Fruit fly (Drosophila melanogaster) whole organism, wandering third instar larva: ENCODE measurements around the gene smash.
A peak's percentile ranks its signal among the peaks of the same experiment; 100 is the strongest.

Source experiments
- Abd-B ChIP-seq: fragments of >200 bp; optimal IDR thresholded peaks from 2 replicates; lab custom pipeline; 2017; ENCODE audit warnings: missing biosample characterization, missing genetic modification characterization
- CG32264 ChIP-seq: fragments of 200-800 bp; sonication (Bioruptor generic); optimal IDR thresholded peaks from 2 replicates; lab custom pipeline; 2016; ENCODE audit warnings: missing biosample characterization, missing genetic modification characterization
- CG9705 ChIP-seq: fragments of 200-800 bp; sonication (Bioruptor generic); optimal IDR thresholded peaks from 2 replicates; lab custom pipeline; 2018; ENCODE audit warnings: missing biosample characterization, mild to moderate bottlenecking, missing genetic modification characterization
- CrebA ChIP-seq: fragments of 200-800 bp; sonication (Bioruptor generic); optimal IDR thresholded peaks from 2 replicates; lab custom pipeline; 2016; ENCODE audit warnings: missing biosample characterization, mild to moderate bottlenecking, missing genetic modification characterization, borderline replicate concordance
- Dfd ChIP-seq: fragments of >200 bp; optimal IDR thresholded peaks from 2 replicates; lab custom pipeline; 2017; ENCODE audit warnings: missing biosample characterization, missing genetic modification characterization
- Dif ChIP-seq: fragments of 200-275, 200-300 bp; sonication (Bioruptor generic); optimal IDR thresholded peaks from 2 replicates; lab custom pipeline; 2018; ENCODE audit warnings: missing biosample characterization, missing genetic modification characterization; ENCODE audit not compliant: partially characterized antibody
- GATAd ChIP-seq: sonication (Bioruptor generic); optimal IDR thresholded peaks from 2 replicates; lab custom pipeline; 2016; ENCODE audit warnings: missing biosample characterization, missing genetic modification characterization
- HLH106 ChIP-seq: fragments of 200-800 bp; optimal IDR thresholded peaks from 3 replicates; lab custom pipeline; 2019; ENCODE audit warnings: missing biosample characterization, mild to moderate bottlenecking, missing genetic modification characterization, moderate library complexity
- Hnf4 ChIP-seq: fragments of 200-800 bp; sonication (Bioruptor generic); optimal IDR thresholded peaks from 2 replicates; lab custom pipeline; 2016; ENCODE audit warnings: missing biosample characterization, mild to moderate bottlenecking, missing genetic modification characterization
- Hr78 ChIP-seq: fragments of >200 bp; optimal IDR thresholded peaks from 2 replicates; lab custom pipeline; 2017; ENCODE audit warnings: missing biosample characterization, missing genetic modification characterization
- Hr83 ChIP-seq: fragments of 200-300 bp; sonication (Bioruptor generic); optimal IDR thresholded peaks from 2 replicates; lab custom pipeline; 2016; ENCODE audit warnings: missing biosample characterization, mild to moderate bottlenecking, missing genetic modification characterization, moderate library complexity; ENCODE audit not compliant: poor library complexity, severe bottlenecking
- Jra ChIP-seq: sonication (Bioruptor generic); optimal IDR thresholded peaks from 2 replicates; lab custom pipeline; 2016; ENCODE audit warnings: missing biosample characterization, missing genetic modification characterization
- Myc ChIP-seq: fragments of >200 bp; optimal IDR thresholded peaks from 2 replicates; lab custom pipeline; 2017
- OdsH ChIP-seq: fragments of 200-800 bp; sonication (Bioruptor generic); optimal IDR thresholded peaks from 2 replicates; lab custom pipeline; 2016; ENCODE audit warnings: missing biosample characterization, mild to moderate bottlenecking, missing genetic modification characterization
- Rel ChIP-seq, 2 experiments: fragments of 200-800 bp; sonication (Bioruptor generic) in 1 of 2; optimal IDR thresholded peaks; 2 replicates in 1 of 2; 3 replicates in 1 of 2; lab custom pipeline; 2016 to 2019; ENCODE audit warnings: mild to moderate bottlenecking in 2 of 2, missing biosample characterization in 2 of 2, missing genetic modification characterization in 2 of 2, moderate library complexity in 1 of 2
- Vsx2 ChIP-seq: fragments of 200-300, 225-300 bp; sonication (Bioruptor generic); optimal IDR thresholded peaks from 2 replicates; lab custom pipeline; 2018; ENCODE audit warnings: missing biosample characterization, missing genetic modification characterization; ENCODE audit not compliant: partially characterized antibody
- dl ChIP-seq, 2 experiments: fragments of 175-275, 200-275 bp in 1 of 2; fragments of 200-275 bp in 1 of 2; sonication (Bioruptor generic); optimal IDR thresholded peaks; lab custom pipeline; 2018; ENCODE audit warnings: mild to moderate bottlenecking in 2 of 2, missing biosample characterization in 2 of 2, missing genetic modification characterization in 2 of 2, moderate library complexity in 2 of 2; ENCODE audit not compliant: partially characterized antibody in 2 of 2, insufficient read depth in 1 of 2
- dmrt93B ChIP-seq: fragments of 200-800 bp; sonication (Bioruptor generic); optimal IDR thresholded peaks from 2 replicates; lab custom pipeline; 2018; ENCODE audit warnings: missing biosample characterization, mild to moderate bottlenecking, missing genetic modification characterization
- ey ChIP-seq: fragments of 200-800 bp; sonication (Bioruptor generic); optimal IDR thresholded peaks from 2 replicates; lab custom pipeline; 2016; ENCODE audit warnings: missing biosample characterization, missing genetic modification characterization
- foxo ChIP-seq, 2 experiments: fragments of 200-800 bp; sonication (Bioruptor generic); optimal IDR thresholded peaks; 2 replicates in 1 of 2; 3 replicates in 1 of 2; lab custom pipeline; 2016 to 2017; ENCODE audit warnings: missing biosample characterization in 2 of 2, missing genetic modification characterization in 2 of 2
- fru ChIP-seq: fragments of 200-800 bp; sonication (Bioruptor generic); optimal IDR thresholded peaks from 3 replicates; lab custom pipeline; 2016; ENCODE audit warnings: missing biosample characterization, mild to moderate bottlenecking, missing genetic modification characterization
- h ChIP-seq: fragments of 200-800 bp; sonication (Bioruptor generic); optimal IDR thresholded peaks from 3 replicates; lab custom pipeline; 2016; ENCODE audit warnings: missing biosample characterization, mild to moderate bottlenecking, missing genetic modification characterization
- jim ChIP-seq: fragments of 175-275, 200-325 bp; sonication (Bioruptor generic); optimal IDR thresholded peaks from 2 replicates; lab custom pipeline; 2016; ENCODE audit warnings: missing biosample characterization, mild to moderate bottlenecking, missing genetic modification characterization
- lola ChIP-seq: fragments of >200 bp; optimal IDR thresholded peaks from 2 replicates; lab custom pipeline; 2017; ENCODE audit warnings: missing biosample characterization, missing genetic modification characterization
- psq ChIP-seq: fragments of 200-800 bp; sonication (Bioruptor generic); optimal IDR thresholded peaks from 3 replicates; lab custom pipeline; 2017; ENCODE audit warnings: missing biosample characterization, mild to moderate bottlenecking, missing genetic modification characterization, moderate library complexity
- rgr ChIP-seq: fragments of 200-800 bp; sonication (Bioruptor generic); optimal IDR thresholded peaks from 3 replicates; lab custom pipeline; 2016; ENCODE audit warnings: missing biosample characterization, mild to moderate bottlenecking, missing genetic modification characterization
- sage ChIP-seq: fragments of 200-800 bp; sonication (Bioruptor generic); optimal IDR thresholded peaks from 2 replicates; lab custom pipeline; 2016; ENCODE audit warnings: missing biosample characterization, mild to moderate bottlenecking, missing genetic modification characterization
- sv ChIP-seq: fragments of 200-800 bp; sonication (Bioruptor generic); optimal IDR thresholded peaks from 3 replicates; lab custom pipeline; 2016; ENCODE audit warnings: missing biosample characterization, missing genetic modification characterization
- tai ChIP-seq: sonication (Bioruptor generic); optimal IDR thresholded peaks from 2 replicates; lab custom pipeline; 2016; ENCODE audit warnings: missing biosample characterization, missing genetic modification characterization
- usp ChIP-seq: fragments of >200 bp; optimal IDR thresholded peaks from 2 replicates; lab custom pipeline; 2017; ENCODE audit warnings: missing biosample characterization, missing genetic modification characterization

smash gene

dm6 chr3R:4649880-4650493, 9.4 kb upstream of the smash start:
- TF ChIP-seq Hnf4 (no peak), dmrt93B (no peak), psq (GFP tag; lab: Kevin White, UChicago) (peak; percentile 94), jim (GFP tag; lab: Kevin White, UChicago) (no peak)

- TF ChIP-seq usp, result no peak
- TF ChIP-seq h (GFP tag; lab: Kevin White, UChicago), result peak; percentile 60
- peak in 1 of 2 experiments; percentile 59 for TF ChIP-seq foxo (GFP tag; optimal IDR thresholded peaks at IDR 0.05; lab: Kevin White, UChicago)
- TF ChIP-seq dl (GFP tag; optimal IDR thresholded peaks at IDR 0.05; lab: Kevin White, UChicago; ENCODE audit: insufficient read depth in 1 of 2, partially characterized antibody in 2 of 2), result no peak
- TF ChIP-seq sv (GFP tag; lab: Kevin White, UChicago), result no peak
- no peak for TF ChIP-seq Abd-B (GFP tag; lab: Kevin White, UChicago)
- TF ChIP-seq ey (GFP tag; lab: Kevin White, UChicago), result peak; percentile 15
- no peak for TF ChIP-seq tai (GFP tag; lab: Kevin White, UChicago)
- peak; percentile 63 for TF ChIP-seq sage (GFP tag; lab: Kevin White, UChicago)
- peak; percentile 94 for TF ChIP-seq Vsx2 (GFP tag; lab: Kevin White, UChicago)
- no peak for TF ChIP-seq jim (GFP tag; lab: Kevin White, UChicago)
- no peak for TF ChIP-seq Jra (GFP tag; lab: Kevin White, UChicago)
- TF ChIP-seq Hr83, result peak; percentile 68
- TF ChIP-seq HLH106 (tag; lab: Kevin White, UChicago), result peak; percentile 1
- peak; percentile 83 for TF ChIP-seq Dif (GFP tag; lab: Kevin White, UChicago)
- TF ChIP-seq lola (GFP tag; lab: Kevin White, UChicago), result no peak
- TF ChIP-seq GATAd (GFP tag; lab: Kevin White, UChicago), result peak; percentile 19
- peak; percentile 65 for TF ChIP-seq Hnf4
- TF ChIP-seq Dfd (GFP tag; lab: Kevin White, UChicago), result no peak
- TF ChIP-seq psq (GFP tag; lab: Kevin White, UChicago), result peak; percentile 51
- peak; percentile 94 for TF ChIP-seq rgr (GFP tag; lab: Kevin White, UChicago)
- no peak for TF ChIP-seq CG32264 (GFP tag; lab: Kevin White, UChicago)
- TF ChIP-seq OdsH (GFP tag; lab: Kevin White, UChicago), result peak; percentile 45
- TF ChIP-seq CG9705 (GFP tag; lab: Kevin White, UChicago), result no peak
Observed at dm6 chr3R:4654557-4655273, 4.7 kb upstream of the smash start, which contains the start of gene spartin. TSS of gene spartin (plus strand) at chr3R:4654800.

dm6 chr3R:4659934-4660353, 565 bp downstream of the smash start:
- TF ChIP-seq HLH106 (tag; lab: Kevin White, UChicago), result no peak
- no peak for TF ChIP-seq usp
- no peak for TF ChIP-seq Rel (GFP tag; optimal IDR thresholded peaks at IDR 0.05; lab: Kevin White, UChicago)
- no peak for TF ChIP-seq Rel (tag; optimal IDR thresholded peaks at IDR 0.05; lab: Kevin White, UChicago)

dm6 chr3R:4661640-4662039, 2.3 kb downstream of the smash start:
- TF ChIP-seq GATAd (GFP tag; lab: Kevin White, UChicago) (no peak), Jra (GFP tag; lab: Kevin White, UChicago) (no peak), HLH106 (tag; lab: Kevin White, UChicago) (no peak), jim (GFP tag; lab: Kevin White, UChicago) (no peak), Hr78 (GFP tag; lab: Kevin White, UChicago) (no peak)
- TF ChIP-seq, all 38 proteins: peak for 0

dm6 chr3R:4663068-4663467, 3.7 kb downstream of the smash start:
- TF ChIP-seq Myc (lab: Kevin White, UChicago), result no peak
- peak; percentile 8 for TF ChIP-seq ey (GFP tag; lab: Kevin White, UChicago)
- TF ChIP-seq fru, result peak; percentile 27
- TF ChIP-seq CrebA (GFP tag; lab: Kevin White, UChicago), result no peak
- TF ChIP-seq h (GFP tag; lab: Kevin White, UChicago), result peak; percentile 9
- TF ChIP-seq Hnf4, result peak; percentile 25
- peak in 1 of 2 experiments; percentile 20 for TF ChIP-seq foxo (GFP tag; optimal IDR thresholded peaks at IDR 0.05; lab: Kevin White, UChicago)
- TF ChIP-seq sv (GFP tag; lab: Kevin White, UChicago), result peak; percentile 49
